Worm (Caenorhabditis elegans): Measurements from ENCODE around the gene R10H1.1.

The R10H1.1 gene

DNA sequence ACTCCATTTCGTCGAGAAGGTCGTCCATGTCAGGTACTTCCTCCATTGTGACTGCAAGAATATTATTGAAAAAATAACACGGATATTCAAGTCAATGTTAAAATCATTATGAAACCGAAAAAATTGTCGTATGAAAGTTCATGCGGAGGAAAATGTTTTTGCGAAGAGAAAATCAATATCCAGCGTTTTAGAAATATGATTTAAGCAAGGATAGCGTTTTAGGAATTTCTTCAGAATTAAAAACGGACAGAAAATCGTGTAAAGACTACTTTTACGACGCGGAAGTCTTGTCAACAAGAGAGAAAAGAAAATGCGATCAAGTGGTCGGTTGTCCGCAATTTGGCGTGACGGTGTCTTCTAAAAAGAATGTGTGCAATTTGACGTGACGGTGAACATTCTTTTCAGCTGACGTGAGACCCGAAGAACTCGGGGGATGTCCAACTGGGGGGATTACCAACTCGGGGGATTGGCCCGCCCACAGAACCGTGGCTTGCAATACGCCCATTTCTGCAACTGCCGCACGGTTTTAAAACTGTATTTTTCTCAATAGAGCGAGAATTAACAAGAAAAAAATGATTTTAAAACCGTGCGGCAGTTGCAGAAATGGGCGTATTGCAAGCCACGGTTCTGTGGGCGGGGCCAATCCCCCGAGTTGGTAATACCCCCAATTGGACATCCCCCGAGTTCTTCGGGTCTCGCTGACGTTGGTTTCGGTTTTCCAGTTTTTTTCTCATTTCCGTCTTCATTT lies 15.6 kb upstream of the R10H1.1 start, which contains the start of the genes aka-1 and ubc-6 (continued):
- no peak for TF ChIP-seq pha-4 (tag; optimal IDR thresholded peaks at IDR 0.05)
- peak; percentile 87 for TF ChIP-seq madf-3 (GFP tag; IDR thresholded peaks at IDR 0.05)
- peak; percentile 80 for TF ChIP-seq cebp-1 (GFP tag; IDR thresholded peaks at IDR 0.05)
- TF ChIP-seq cebp-1 (tag; optimal IDR thresholded peaks at IDR 0.05): peak; percentile 91
- peak; percentile 73 for TF ChIP-seq ztf-26 (tag; optimal IDR thresholded peaks at IDR 0.05)
- TF ChIP-seq mel-28 (tag; optimal IDR thresholded peaks at IDR 0.05; ENCODE audit: borderline replicate concordance): no peak
- TF ChIP-seq mxl-1 (tag; optimal IDR thresholded peaks at IDR 0.05): no peak
- TF ChIP-seq egrh-3 (GFP tag; IDR thresholded peaks at IDR 0.05): peak; percentile 87
- no peak for TF ChIP-seq rec-8 (tag; optimal IDR thresholded peaks at IDR 0.05)
- TF ChIP-seq Y53G8AR.9 (GFP tag; conservative IDR thresholded peaks at IDR 0.05): peak; percentile 91
- TF ChIP-seq bed-1 (GFP tag; IDR thresholded peaks at IDR 0.05): peak; percentile 70; the same call in 1 of the 2 replicates
- TF ChIP-seq hsf-1 (GFP tag; IDR thresholded peaks at IDR 0.05): peak; percentile 85
- TF ChIP-seq Y79H2A.3 (GFP tag; conservative IDR thresholded peaks at IDR 0.05): peak; percentile 95
- peak; percentile 72 for TF ChIP-seq tbp1 (GFP tag; optimal IDR thresholded peaks at IDR 0.05)
- TF ChIP-seq let-526 (GFP tag; IDR thresholded peaks at IDR 0.05): peak; percentile 91
- TF ChIP-seq ztf-22 (GFP tag; optimal IDR thresholded peaks at IDR 0.05): peak; percentile 73
- TF ChIP-seq lag-1 (GFP tag; IDR thresholded peaks at IDR 0.05): no peak
- peak; percentile 55 for TF ChIP-seq lsy-27 (tag; optimal IDR thresholded peaks at IDR 0.05; ENCODE audit: borderline replicate concordance, insufficient read depth)
- TF ChIP-seq ekl-4 (GFP tag; IDR thresholded peaks at IDR 0.05): peak; percentile 96
- TF ChIP-seq atf-7 (tag; optimal IDR thresholded peaks at IDR 0.05): peak; percentile 62
- peak; percentile 96 for TF ChIP-seq attf-5 (GFP tag; optimal IDR thresholded peaks at IDR 0.05)
- TF ChIP-seq aptf-3 (GFP tag; IDR thresholded peaks at IDR 0.05): no peak
- peak; percentile 96 for TF ChIP-seq nfyb-1 (GFP tag; IDR thresholded peaks at IDR 0.05)
- peak; percentile 98 for TF ChIP-seq ceh-100 (GFP tag; IDR thresholded peaks at IDR 0.05)
- TF ChIP-seq nhr-80 (tag; optimal IDR thresholded peaks at IDR 0.05): peak; percentile 86
- peak; percentile 77 for TF ChIP-seq nhr-90 (tag; optimal IDR thresholded peaks at IDR 0.05)
- TF ChIP-seq lin-35 (GFP tag; optimal IDR thresholded peaks at IDR 0.05): peak in 1 of 3 experiments; percentile 70
- peak; percentile 74 for TF ChIP-seq F49E8.2 (tag; optimal IDR thresholded peaks at IDR 0.05; ENCODE audit: insufficient read depth)
- no peak for TF ChIP-seq sptf-2 (GFP tag; optimal IDR thresholded peaks at IDR 0.05)
- TF ChIP-seq Y95B8A.8 (GFP tag; IDR thresholded peaks at IDR 0.05): peak; percentile 94
- peak; percentile 91 for TF ChIP-seq C17E4.6 (GFP tag; IDR thresholded peaks at IDR 0.05)
- no peak for TF ChIP-seq hlh-26 (GFP tag; conservative IDR thresholded peaks at IDR 0.05)
- TF ChIP-seq mcd-1 (GFP tag; IDR thresholded peaks at IDR 0.05): peak; percentile 96
- peak; percentile 97 for TF ChIP-seq pbrm-1 (GFP tag; IDR thresholded peaks at IDR 0.05)
- TF ChIP-seq ztf-18 (tag; optimal IDR thresholded peaks at IDR 0.05): peak; percentile 88
- peak; percentile 72 for TF ChIP-seq F23B12.7 (tag; optimal IDR thresholded peaks at IDR 0.05; ENCODE audit: insufficient read depth)
- no peak for TF ChIP-seq mes-4 (tag; optimal IDR thresholded peaks at IDR 0.05)
- no peak for TF ChIP-seq nfya-2 (GFP tag; IDR thresholded peaks at IDR 0.05)
- TF ChIP-seq sdz-38 (tag; optimal IDR thresholded peaks at IDR 0.05): no peak
- TF ChIP-seq F57A8.1 (GFP tag; optimal IDR thresholded peaks at IDR 0.05): peak; percentile 19
- TF ChIP-seq lsl-1 (GFP tag; optimal IDR thresholded peaks at IDR 0.05): peak; percentile 81
- TF ChIP-seq F37B4.10 (GFP tag; IDR thresholded peaks at IDR 0.05): 0 out of 2 replicates have a peak, but pooled peaks have one; percentile 85
- TF ChIP-seq rcor-1 (GFP tag; IDR thresholded peaks at IDR 0.05): peak; percentile 93
- TF ChIP-seq nhr-120 (GFP tag; IDR thresholded peaks at IDR 0.05): no peak
- TF ChIP-seq T07F8.4 (tag; optimal IDR thresholded peaks at IDR 0.05): peak; percentile 69
- TF ChIP-seq ZK185.1 (tag; optimal IDR thresholded peaks at IDR 0.05; ENCODE audit: poor library complexity, severe bottlenecking): peak; percentile 77
- TF ChIP-seq D2030.7 (GFP tag; IDR thresholded peaks at IDR 0.05): peak; percentile 98
